Worm (Caenorhabditis elegans): ENCODE data around the gene smrc-1.

DNA sequence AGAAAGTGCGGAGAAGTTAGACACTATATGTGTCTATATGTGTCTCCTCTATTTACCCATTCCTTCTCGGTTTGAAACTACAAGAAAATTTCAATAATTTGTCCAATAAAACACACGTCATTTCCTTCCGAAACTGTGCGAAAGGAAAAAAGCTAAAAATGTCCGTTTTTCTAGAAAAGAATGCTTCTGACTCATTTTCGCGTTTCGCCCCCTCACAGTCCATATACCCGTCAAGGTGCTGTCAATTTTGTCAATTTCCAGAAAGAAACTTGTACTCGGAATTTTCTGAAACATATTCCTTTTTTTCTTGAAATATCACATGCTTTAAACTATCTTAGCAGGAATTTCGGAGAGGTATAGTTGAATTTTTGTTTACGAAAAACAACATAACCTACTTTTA lies 12.1 kb downstream of the smrc-1 start:
- TF ChIP-seq ama-1 (optimal IDR thresholded peaks at IDR 0.05): no peak
- no peak for TF ChIP-seq aly-1 (tag; optimal IDR thresholded peaks at IDR 0.05)
- TF ChIP-seq flt-1 (GFP tag; IDR thresholded peaks at IDR 0.05): no peak
- TF ChIP-seq ceh-36 (tag; optimal IDR thresholded peaks at IDR 0.05): no peak
- TF ChIP-seq hnd-1 (tag; optimal IDR thresholded peaks at IDR 0.05): no peak
- no peak for TF ChIP-seq hmbx-1 (tag; optimal IDR thresholded peaks at IDR 0.05)
- no peak for TF ChIP-seq tbx-37 (GFP tag; conservative IDR thresholded peaks at IDR 0.05)
- TF ChIP-seq F13C5.2 (tag; optimal IDR thresholded peaks at IDR 0.05): no peak
- no peak for TF ChIP-seq tbx-11 (GFP tag; IDR thresholded peaks at IDR 0.05)
